Fruit fly (Drosophila melanogaster): ENCODE data around the gene Sos.

The Sos gene

DNA sequence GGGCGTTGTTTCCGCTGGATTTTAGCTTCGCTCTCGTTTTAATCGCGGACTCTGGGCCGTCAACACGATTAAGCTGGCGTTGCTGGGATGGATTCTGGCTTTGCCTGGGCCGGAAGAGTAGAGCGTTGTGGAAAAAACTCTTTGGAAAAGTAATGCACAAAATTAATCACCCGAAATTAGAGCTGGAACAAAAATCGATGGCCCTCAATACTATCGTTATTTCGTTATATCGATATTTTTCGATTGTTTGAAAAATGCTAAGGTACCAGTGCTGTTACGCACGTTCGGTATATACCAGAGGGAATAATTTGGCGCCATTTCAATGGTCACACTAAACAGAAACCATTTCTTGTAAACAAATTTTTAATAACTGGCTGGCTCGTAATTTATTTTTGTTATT, 15.9 kb downstream of the Sos start, which contains the start of the genes Arpc1 and Orc5 (continued):
- TF ChIP-seq CG7963 (GFP tag; IDR thresholded peaks at IDR 0.05; ENCODE audit: partially characterized antibody) (peak; percentile 69), wdn (GFP tag; IDR thresholded peaks at IDR 0.05) (no peak), CG34422 (GFP tag; IDR thresholded peaks at IDR 0.05) (peak; percentile 29; the same call in 1 of the 3 replicates), Sox100B (GFP tag; optimal IDR thresholded peaks at IDR 0.05) (no peak), unpg (GFP tag; optimal IDR thresholded peaks at IDR 0.05) (no peak), unc-4 (GFP tag; IDR thresholded peaks at IDR 0.05; ENCODE audit: partially characterized antibody) (peak; percentile 96), BEAF-32 (GFP tag; optimal IDR thresholded peaks at IDR 0.05) (peak; percentile 96), CG16813 (GFP tag; IDR thresholded peaks at IDR 0.05; ENCODE audit: partially characterized antibody) (peak; percentile 88), insv (GFP tag; optimal IDR thresholded peaks at IDR 0.05) (peak in 1 of 2 experiments; percentile 4), trh (GFP tag; optimal IDR thresholded peaks at IDR 0.05) (no peak), CG10959 (GFP tag; IDR thresholded peaks at IDR 0.05) (no peak), jing (GFP tag; optimal IDR thresholded peaks at IDR 0.05) (no peak), CG31388 (GFP tag; optimal IDR thresholded peaks at IDR 0.05) (no peak), chinmo (GFP tag; IDR thresholded peaks at IDR 0.05; ENCODE audit: partially characterized antibody) (0 out of 4 replicates have a peak, but pooled peaks have one; percentile 65), CG1529 (GFP tag; optimal IDR thresholded peaks at IDR 0.05) (no peak), zen (tag; optimal IDR thresholded peaks at IDR 0.05) (peak; percentile 40), stwl (tag; optimal IDR thresholded peaks at IDR 0.05) (peak; percentile 48), Bgb (GFP tag; IDR thresholded peaks at IDR 0.05; ENCODE audit: partially characterized antibody) (peak; percentile 87), Sry-β (GFP tag; optimal IDR thresholded peaks at IDR 0.05) (no peak), nmo (GFP tag; optimal IDR thresholded peaks at IDR 0.05) (peak; percentile 52), bowl (GFP tag; IDR thresholded peaks at IDR 0.05) (no peak), NfI (GFP tag; optimal IDR thresholded peaks at IDR 0.05) (no peak), hb (GFP tag; IDR thresholded peaks at IDR 0.05; ENCODE audit: partially characterized antibody) (peak; percentile 83), Abd-B (GFP tag; optimal IDR thresholded peaks at IDR 0.05) (peak; percentile 17), Scr (GFP tag; IDR thresholded peaks at IDR 0.05; ENCODE audit: partially characterized antibody) (peak; percentile 86), tin (GFP tag; optimal IDR thresholded peaks at IDR 0.05) (no peak), Atf-2 (GFP tag; optimal IDR thresholded peaks at IDR 0.05) (no peak), Nf-YA (GFP tag; IDR thresholded peaks at IDR 0.05) (no peak), dm (GFP tag; optimal IDR thresholded peaks at IDR 0.05) (no peak), CG11093 (GFP tag; IDR thresholded peaks at IDR 0.05) (no peak), Fer1 (GFP tag; optimal IDR thresholded peaks at IDR 0.05) (no peak), Lhr (GFP tag; optimal IDR thresholded peaks at IDR 0.05) (peak; percentile 69), Opbp (GFP tag; IDR thresholded peaks at IDR 0.05; ENCODE audit: partially characterized antibody) (peak; percentile 89), CG12744 (GFP tag; optimal IDR thresholded peaks at IDR 0.05) (no peak), sna (GFP tag; IDR thresholded peaks at IDR 0.05; ENCODE audit: partially characterized antibody) (peak; percentile 84), CG11504 (tag; optimal IDR thresholded peaks at IDR 0.05) (no peak), D19B (GFP tag; optimal IDR thresholded peaks at IDR 0.05) (no peak), Nf-YB (GFP tag; optimal IDR thresholded peaks at IDR 0.05) (no peak), hkb (optimal IDR thresholded peaks at IDR 0.05) (no peak), hkb (GFP tag; IDR thresholded peaks at IDR 0.05) (no peak), CG14710 (tag; optimal IDR thresholded peaks at IDR 0.05) (peak; percentile 63), CG17186 (GFP tag; optimal IDR thresholded peaks at IDR 0.05) (peak; percentile 61), sima (GFP tag; optimal IDR thresholded peaks at IDR 0.05) (no peak), oc (tag; optimal IDR thresholded peaks at IDR 0.05) (no peak), CG15696 (tag; optimal IDR thresholded peaks at IDR 0.05) (no peak), CG4617 (GFP tag; optimal IDR thresholded peaks at IDR 0.05; ENCODE audit: borderline replicate concordance) (peak; percentile 79), CG3838 (GFP tag; optimal IDR thresholded peaks at IDR 0.05) (no peak), bcd (GFP tag; optimal IDR thresholded peaks at IDR 0.05) (no peak), CG2202 (tag; optimal IDR thresholded peaks at IDR 0.05) (no peak), amos (GFP tag; IDR thresholded peaks at IDR 0.05; ENCODE audit: partially characterized antibody) (peak; percentile 94)
